Fruit fly (Drosophila melanogaster) whole organism, embryonic: ENCODE measurements around the gene Srg3.

ENCODE experiments used
- BEAF-32 ChIP-seq: fragments of 200-800 bp; sonication (Bioruptor generic); optimal IDR thresholded peaks from 3 replicates; lab custom pipeline; 2017; ENCODE audit warnings: missing biosample characterization, missing genetic modification characterization, mild to moderate bottlenecking, moderate library complexity, missing genetic modification reagents
- Bdp1 ChIP-seq: fragments of 200-800 bp; sonication (Bioruptor generic); optimal IDR thresholded peaks from 3 replicates; lab custom pipeline; 2016; ENCODE audit warnings: missing biosample characterization, missing genetic modification characterization
- Blimp-1 ChIP-seq: fragments of 200-800 bp; sonication (Bioruptor generic); optimal IDR thresholded peaks from 3 replicates; lab custom pipeline; 2018; ENCODE audit warnings: missing biosample characterization, missing genetic modification characterization, mild to moderate bottlenecking, moderate library complexity, missing genetic modification reagents
- BtbVII ChIP-seq: fragments of 200-800 bp; sonication (Bioruptor generic); optimal IDR thresholded peaks from 3 replicates; lab custom pipeline; 2017; ENCODE audit warnings: missing biosample characterization, mild to moderate bottlenecking, missing genetic modification characterization
- CG10147 ChIP-seq: fragments of 200-800 bp; sonication (Bioruptor generic); optimal IDR thresholded peaks from 2 replicates; lab custom pipeline; 2019; ENCODE audit warnings: missing biosample characterization, mild to moderate bottlenecking, missing genetic modification characterization, moderate library complexity
- CG10462 ChIP-seq: fragments of 200-800 bp; sonication (Bioruptor generic); optimal IDR thresholded peaks from 2 replicates; lab custom pipeline; 2016; ENCODE audit warnings: missing biosample characterization, missing genetic modification characterization
- CG11247 ChIP-seq: fragments of 200-800 bp; sonication (Bioruptor generic); IDR thresholded peaks from 2 replicates; pipeline ENCODE4 v1.3.6; 2022; ENCODE audit warnings: missing biosample characterization, missing genetic modification characterization
- CG11695 ChIP-seq: fragments of 200-800 bp; sonication (Bioruptor generic); IDR thresholded peaks from 3 replicates; pipeline ENCODE4 v1.3.6; 2022; ENCODE audit warnings: missing biosample characterization, missing genetic modification characterization
- CG12219 ChIP-seq: fragments of 200-800 bp; sonication (Bioruptor generic); optimal IDR thresholded peaks from 3 replicates; lab custom pipeline; 2018; ENCODE audit warnings: missing biosample characterization, mild to moderate bottlenecking, missing genetic modification characterization
- CG12236 ChIP-seq: fragments of 200-800 bp; sonication (Bioruptor generic); optimal IDR thresholded peaks from 2 replicates; lab custom pipeline; 2016; ENCODE audit warnings: missing biosample characterization, missing genetic modification characterization
- CG13775 ChIP-seq: fragments of 200-800 bp; sonication (Bioruptor generic); optimal IDR thresholded peaks from 3 replicates; lab custom pipeline; 2017; ENCODE audit warnings: missing biosample characterization, mild to moderate bottlenecking, missing genetic modification characterization
- CG14667 ChIP-seq: fragments of 200-800 bp; sonication (Bioruptor generic); IDR thresholded peaks from 2 replicates; pipeline ENCODE4 v1.3.6; 2022; ENCODE audit warnings: missing biosample characterization, missing genetic modification characterization
- CG15011 ChIP-seq: fragments of 200-800 bp; sonication (Bioruptor generic); optimal IDR thresholded peaks from 3 replicates; lab custom pipeline; 2018; ENCODE audit warnings: missing biosample characterization, mild to moderate bottlenecking, missing genetic modification characterization
- CG1529 ChIP-seq: fragments of 200-800 bp; sonication (Bioruptor generic); optimal IDR thresholded peaks from 3 replicates; lab custom pipeline; 2018; ENCODE audit warnings: missing biosample characterization, missing genetic modification characterization
- CG17612 ChIP-seq: fragments of 200-800 bp; sonication (Bioruptor generic); IDR thresholded peaks from 2 replicates; pipeline ENCODE4 v1.3.6; 2022; ENCODE audit warnings: missing biosample characterization, missing genetic modification characterization
- CG18262 ChIP-seq: fragments of 200-800 bp; optimal IDR thresholded peaks from 3 replicates; lab custom pipeline; 2019; ENCODE audit warnings: missing biosample characterization, mild to moderate bottlenecking, missing genetic modification characterization, moderate library complexity
- CG2875 ChIP-seq: fragments of 200-800 bp; sonication (Bioruptor generic); optimal IDR thresholded peaks from 2 replicates; lab custom pipeline; 2017; ENCODE audit warnings: missing biosample characterization, mild to moderate bottlenecking, missing genetic modification characterization, missing genetic modification reagents
- CG3163 ChIP-seq: fragments of 200-800 bp; sonication (Bioruptor generic); optimal IDR thresholded peaks from 3 replicates; lab custom pipeline; 2016; ENCODE audit warnings: missing biosample characterization, missing genetic modification characterization
- CG4854 ChIP-seq: fragments of 200-800 bp; sonication (Bioruptor generic); optimal IDR thresholded peaks from 2 replicates; lab custom pipeline; 2016; ENCODE audit warnings: missing biosample characterization, missing genetic modification characterization, inconsistent platforms
- CG5180 ChIP-seq: fragments of 200-800 bp; sonication (Bioruptor generic); optimal IDR thresholded peaks from 3 replicates; lab custom pipeline; 2017; ENCODE audit warnings: missing biosample characterization, missing genetic modification characterization, mild to moderate bottlenecking, moderate library complexity, missing genetic modification reagents
- CG7372 ChIP-seq: fragments of 200-800 bp; sonication (Bioruptor generic); IDR thresholded peaks from 2 replicates; pipeline ENCODE4 v1.3.6; 2022; ENCODE audit warnings: missing biosample characterization, missing genetic modification characterization
- CG8089 ChIP-seq: fragments of 200-800 bp; sonication (Bioruptor generic); optimal IDR thresholded peaks from 3 replicates; lab custom pipeline; 2016; ENCODE audit warnings: missing biosample characterization, missing genetic modification characterization
- D19B ChIP-seq: fragments of 200-800 bp; sonication (Bioruptor generic); optimal IDR thresholded peaks from 2 replicates; lab custom pipeline; 2017; ENCODE audit warnings: missing biosample characterization, mild to moderate bottlenecking, missing genetic modification characterization
- Doc2 ChIP-seq: fragments of 200-800 bp; sonication (Bioruptor generic); IDR thresholded peaks from 2 replicates; pipeline ENCODE4 v1.3.6; 2022; ENCODE audit warnings: missing biosample characterization, missing genetic modification characterization
- E2f1 ChIP-seq: fragments of 200-800 bp; sonication (Bioruptor generic); IDR thresholded peaks from 2 replicates; pipeline ENCODE4 v1.3.6; 2022; ENCODE audit warnings: missing biosample characterization, missing genetic modification characterization
- H15 ChIP-seq: fragments of 200-800 bp; sonication (Bioruptor generic); IDR thresholded peaks from 3 replicates; pipeline ENCODE4 v1.3.6; 2022; ENCODE audit warnings: missing biosample characterization, missing genetic modification characterization
- Lpt ChIP-seq: fragments of >200 bp; optimal IDR thresholded peaks from 2 replicates; lab custom pipeline; 2018; ENCODE audit warnings: missing biosample characterization, missing genetic modification characterization
- Max ChIP-seq: fragments of 200-800 bp; sonication (Bioruptor generic); optimal IDR thresholded peaks from 2 replicates; lab custom pipeline; 2016; ENCODE audit warnings: missing biosample characterization, mild to moderate bottlenecking, missing genetic modification characterization
- Myb ChIP-seq: fragments of 200-800 bp; sonication (Bioruptor generic); optimal IDR thresholded peaks from 2 replicates; lab custom pipeline; 2016; ENCODE audit warnings: missing biosample characterization, missing genetic modification characterization
- Neu2 ChIP-seq: fragments of 200-800 bp; sonication (Bioruptor generic); optimal IDR thresholded peaks from 3 replicates; lab custom pipeline; 2016; ENCODE audit warnings: missing biosample characterization, missing genetic modification characterization, borderline replicate concordance
- Optix ChIP-seq: fragments of 200-800 bp; sonication (Bioruptor generic); IDR thresholded peaks from 3 replicates; pipeline ENCODE4 v1.3.6; 2022; ENCODE audit warnings: missing biosample characterization, missing genetic modification characterization
- aop ChIP-seq: fragments of 200-800 bp; sonication (Bioruptor generic); IDR thresholded peaks from 2 replicates; pipeline ENCODE4 v1.3.6; 2022; ENCODE audit warnings: missing biosample characterization, missing genetic modification characterization
- cad ChIP-seq: fragments of >200 bp; optimal IDR thresholded peaks from 2 replicates; lab custom pipeline; 2017; ENCODE audit warnings: missing biosample characterization, missing genetic modification characterization
- corto ChIP-seq: fragments of 200-800 bp; sonication (Bioruptor generic); optimal IDR thresholded peaks from 2 replicates; lab custom pipeline; 2016; ENCODE audit warnings: missing biosample characterization, mild to moderate bottlenecking, missing genetic modification characterization, moderate library complexity
- fd3F ChIP-seq: fragments of 200-800 bp; sonication (Bioruptor generic); optimal IDR thresholded peaks from 2 replicates; lab custom pipeline; 2018; ENCODE audit warnings: missing biosample characterization, mild to moderate bottlenecking, missing genetic modification characterization, moderate library complexity
- gce ChIP-seq: fragments of 200-800 bp; sonication (Bioruptor generic); IDR thresholded peaks from 3 replicates; pipeline ENCODE4 v1.3.6; 2022; ENCODE audit warnings: missing biosample characterization, missing genetic modification characterization
- gfzf ChIP-seq: fragments of 200-800 bp; sonication (Bioruptor generic); optimal IDR thresholded peaks from 2 replicates; lab custom pipeline; 2016; ENCODE audit warnings: missing biosample characterization, mild to moderate bottlenecking, missing genetic modification characterization, moderate library complexity
- h ChIP-seq: fragments of >200 bp; optimal IDR thresholded peaks from 2 replicates; lab custom pipeline; 2017
- hb ChIP-seq: fragments of 200-800 bp; sonication (Bioruptor generic); IDR thresholded peaks from 3 replicates; pipeline ENCODE4 v1.3.6; 2022; ENCODE audit warnings: missing biosample characterization, missing genetic modification characterization; ENCODE audit not compliant: partially characterized antibody
- odd ChIP-seq: fragments of 200-800 bp; sonication (Bioruptor generic); optimal IDR thresholded peaks from 2 replicates; lab custom pipeline; 2017; ENCODE audit warnings: missing biosample characterization, mild to moderate bottlenecking, missing genetic modification characterization
- pan ChIP-seq, 4 experiments: fragments of >200 bp in 3 of 4; fragments of 200-800 bp in 1 of 4; sonication (Bioruptor generic) in 1 of 4; optimal IDR thresholded peaks in 3 of 4; IDR thresholded peaks in 1 of 4; 2 replicates each; pipeline versions ENCODE4 v1.3.6 to Lab custom; 2017 to 2022; ENCODE audit warnings: missing biosample characterization in 2 of 4, missing genetic modification characterization in 2 of 4, mixed read lengths in 1 of 4
- pros ChIP-seq: fragments of 200-800 bp; sonication (Bioruptor generic); optimal IDR thresholded peaks from 3 replicates; lab custom pipeline; 2019; ENCODE audit warnings: missing biosample characterization, mild to moderate bottlenecking, missing genetic modification characterization, moderate library complexity
- seq ChIP-seq: fragments of 200-800 bp; sonication (Bioruptor generic); IDR thresholded peaks from 2 replicates; pipeline ENCODE4 v1.3.6; 2022; ENCODE audit warnings: missing biosample characterization, missing genetic modification characterization
- shn ChIP-seq: fragments of 200-800 bp; sonication (Bioruptor generic); optimal IDR thresholded peaks from 3 replicates; lab custom pipeline; 2016; ENCODE audit warnings: missing biosample characterization, missing genetic modification characterization
- sima ChIP-seq: fragments of 200-800 bp; sonication (Bioruptor generic); optimal IDR thresholded peaks from 2 replicates; lab custom pipeline; 2016; ENCODE audit warnings: missing biosample characterization, missing genetic modification characterization
- trh ChIP-seq: fragments of 200-800 bp; sonication (Bioruptor generic); optimal IDR thresholded peaks from 2 replicates; lab custom pipeline; 2016; ENCODE audit warnings: missing biosample characterization, missing genetic modification characterization
- ttk ChIP-seq: fragments of 200-800 bp; sonication (Bioruptor generic); IDR thresholded peaks from 2 replicates; pipeline ENCODE4 v2.1.2; 2022; ENCODE audit warnings: missing biosample characterization, missing genetic modification characterization
- unpg ChIP-seq: fragments of 200-800 bp; sonication (Bioruptor generic); optimal IDR thresholded peaks from 3 replicates; lab custom pipeline; 2018; ENCODE audit warnings: missing biosample characterization, mild to moderate bottlenecking, missing genetic modification characterization, moderate library complexity
- zf30C ChIP-seq: fragments of 200-800 bp; sonication (Bioruptor generic); optimal IDR thresholded peaks from 3 replicates; lab custom pipeline; 2018; ENCODE audit warnings: missing biosample characterization, mild to moderate bottlenecking, missing genetic modification characterization

The Srg3 gene

dm6 chr3L:9422636-9423419 is 20.2 kb upstream of the Srg3 start, which contains the start of gene aay (continued):
- TF ChIP-seq CG8089 (GFP tag; lab: Kevin White, UChicago): peak; percentile 97
- TF ChIP-seq hb (GFP tag; lab: Robert Waterston, UW): no peak
- TF ChIP-seq CG7372 (GFP tag; lab: Robert Waterston, UW): peak; percentile 97
- TF ChIP-seq CG10147 (GFP tag; lab: Kevin White, UChicago): peak; percentile 99
- TF ChIP-seq CG10462 (GFP tag; lab: Kevin White, UChicago): peak; percentile 97
- TF ChIP-seq Blimp-1: peak; percentile 99
- TF ChIP-seq aop (GFP tag; lab: Robert Waterston, UW): peak; percentile 84
- peak; percentile 94 for TF ChIP-seq Bdp1 (GFP tag; lab: Kevin White, UChicago)
- TF ChIP-seq CG2875 (GFP tag; lab: Kevin White, UChicago): peak; percentile 99
- peak; percentile 94 for TF ChIP-seq Doc2 (GFP tag; lab: Robert Waterston, UW)
- TF ChIP-seq unpg (GFP tag; lab: Kevin White, UChicago): peak; percentile 99
- TF ChIP-seq CG13775 (GFP tag; lab: Kevin White, UChicago): peak; percentile 99
- peak; percentile 93 for TF ChIP-seq Neu2 (GFP tag; lab: Kevin White, UChicago)
- TF ChIP-seq CG11247 (GFP tag; lab: Robert Waterston, UW): peak; percentile 97
- peak; percentile 98 for TF ChIP-seq E2f1
- peak; percentile 93 for TF ChIP-seq CG5180
- TF ChIP-seq CG18262 (tag; lab: Kevin White, UChicago): peak; percentile 100
- TF ChIP-seq Optix (GFP tag; lab: Robert Waterston, UW): peak; percentile 95
- peak; percentile 98 for TF ChIP-seq fd3F (GFP tag; lab: Kevin White, UChicago)
- peak; percentile 22 for TF ChIP-seq BEAF-32 (GFP tag; lab: Kevin White, UChicago)
- TF ChIP-seq ttk (GFP tag; lab: Robert Waterston, UW): peak; percentile 98
- TF ChIP-seq h: no peak
- TF ChIP-seq cad (GFP tag; lab: Kevin White, UChicago): no peak
- peak; percentile 29 for TF ChIP-seq gfzf (GFP tag; lab: Kevin White, UChicago)
- no peak for TF ChIP-seq pan (optimal IDR thresholded peaks at IDR 0.05; lab: Kevin White, UChicago)
- peak in 1 of 2 experiments; percentile 98 for TF ChIP-seq pan (GFP tag; optimal IDR thresholded peaks at IDR 0.05 in 1 of 2, IDR thresholded peaks at IDR 0.05 in 1 of 2)
- peak; percentile 99 for TF ChIP-seq Max (GFP tag; lab: Kevin White, UChicago)
- TF ChIP-seq Lpt (GFP tag; lab: Kevin White, UChicago): no peak
- TF ChIP-seq CG12219 (GFP tag; lab: Kevin White, UChicago): peak; percentile 98
- peak; percentile 98 for TF ChIP-seq CG15011 (GFP tag; lab: Kevin White, UChicago)
- peak; percentile 100 for TF ChIP-seq zf30C (GFP tag; lab: Kevin White, UChicago)
- peak; percentile 92 for TF ChIP-seq D19B (GFP tag; lab: Kevin White, UChicago)
- peak; percentile 86 for TF ChIP-seq Myb (GFP tag; lab: Kevin White, UChicago)
- peak; percentile 98 for TF ChIP-seq odd (GFP tag; lab: Kevin White, UChicago)
- TF ChIP-seq CG11695 (GFP tag; lab: Robert Waterston, UW): peak; percentile 98
- peak; percentile 96 for TF ChIP-seq CG14667 (GFP tag; lab: Robert Waterston, UW)
- peak; percentile 97 for TF ChIP-seq trh (GFP tag; lab: Kevin White, UChicago)
- peak; percentile 89 for TF ChIP-seq CG3163 (GFP tag; lab: Kevin White, UChicago)
- TF ChIP-seq CG12236 (GFP tag; lab: Kevin White, UChicago): peak; percentile 97
- peak; percentile 97 for TF ChIP-seq H15
- peak; percentile 98 for TF ChIP-seq seq (GFP tag; lab: Robert Waterston, UW)
- TF ChIP-seq pros: peak; percentile 87
- TF ChIP-seq CG1529 (GFP tag; lab: Kevin White, UChicago): peak; percentile 99
- peak; percentile 99 for TF ChIP-seq BtbVII (GFP tag; lab: Kevin White, UChicago)
- peak; percentile 95 for TF ChIP-seq shn (GFP tag; lab: Kevin White, UChicago)
- TF ChIP-seq sima (GFP tag; lab: Kevin White, UChicago): peak; percentile 95
- peak; percentile 99 for TF ChIP-seq CG4854
- peak; percentile 94 for TF ChIP-seq gce (GFP tag; lab: Robert Waterston, UW)
- peak; percentile 97 for TF ChIP-seq corto (GFP tag; lab: Kevin White, UChicago)
- TF ChIP-seq CG17612 (GFP tag; lab: Robert Waterston, UW): peak; percentile 95
